Worm (Caenorhabditis elegans) whole organism, L2 larva: ENCODE results near the gene zipt-7.1.

Experiments
- C34F6.9 ChIP-seq: fragments of 150-350 bp; optimal IDR thresholded peaks from 2 replicates; lab custom pipeline; 2014; ENCODE audit warnings: missing biosample characterization, missing genetic modification characterization
- ama-1 ChIP-seq: fragments of 150-350 bp; optimal IDR thresholded peaks from 2 replicates; lab custom pipeline; 2018; ENCODE audit warnings: inconsistent platforms
- nhr-237 ChIP-seq: fragments of 150-350 bp; optimal IDR thresholded peaks from 2 replicates; lab custom pipeline; 2014; ENCODE audit warnings: missing biosample characterization, missing genetic modification characterization
- ztf-11 ChIP-seq: sonication (generic microtip); optimal IDR thresholded peaks from 2 replicates; lab custom pipeline; 2017; ENCODE audit warnings: missing biosample characterization, missing genetic modification characterization

ce11 chrIV:17268628-17269027, 19.3 kb downstream of the zipt-7.1 start:
- TF ChIP-seq ztf-11 (tag; lab: Kevin White, UChicago) (no peak), nhr-237 (tag; lab: Kevin White, UChicago) (no peak), ama-1 (lab: Kevin White, UChicago) (peak; percentile 41), C34F6.9 (tag; lab: Kevin White, UChicago) (peak; percentile 73)
